Worm (Caenorhabditis elegans): ENCODE data around the gene sru-29.

The sru-29 gene

ce11 chrV:9855920-9856852 lies 44.9 kb downstream of the sru-29 start:
- TF ChIP-seq Y95B8A.8 (GFP tag; IDR thresholded peaks at IDR 0.05) (no peak), zfh-2 (GFP tag; conservative IDR thresholded peaks at IDR 0.05) (0 out of 2 replicates have a peak, but pooled peaks have one; percentile 16), hmg-1.2 (GFP tag; IDR thresholded peaks at IDR 0.05) (peak; percentile 76; the same call in 1 of the 2 replicates), hlh-12 (tag; optimal IDR thresholded peaks at IDR 0.05) (no peak), efl-1 (GFP tag; optimal IDR thresholded peaks at IDR 0.05) (peak; percentile 9), K11D2.4 (GFP tag; IDR thresholded peaks at IDR 0.05) (no peak), attf-5 (GFP tag; optimal IDR thresholded peaks at IDR 0.05) (peak; percentile 50), nhr-80 (tag; optimal IDR thresholded peaks at IDR 0.05) (peak; percentile 14), mcd-1 (GFP tag; IDR thresholded peaks at IDR 0.05) (peak; percentile 64), rcor-1 (GFP tag; IDR thresholded peaks at IDR 0.05) (no peak), B0336.3 (GFP tag; IDR thresholded peaks at IDR 0.05) (no peak)

- TF ChIP-seq hmg-1.2 (GFP tag; IDR thresholded peaks at IDR 0.05) (no peak), xnd-1 (tag; optimal IDR thresholded peaks at IDR 0.05) (no peak), egl-44 (GFP tag; IDR thresholded peaks at IDR 0.05) (no peak), repo-1 (tag; optimal IDR thresholded peaks at IDR 0.05) (no peak), cebp-1 (GFP tag; IDR thresholded peaks at IDR 0.05) (no peak), cebp-1 (tag; optimal IDR thresholded peaks at IDR 0.05) (no peak), lag-1 (GFP tag; IDR thresholded peaks at IDR 0.05) (no peak), F49E8.2 (tag; optimal IDR thresholded peaks at IDR 0.05; ENCODE audit: insufficient read depth) (no peak), ZK185.1 (tag; optimal IDR thresholded peaks at IDR 0.05; ENCODE audit: poor library complexity, severe bottlenecking) (no peak), F23B12.7 (tag; optimal IDR thresholded peaks at IDR 0.05; ENCODE audit: insufficient read depth) (no peak), T26A5.8 (tag; optimal IDR thresholded peaks at IDR 0.05) (no peak), zim-3 (tag; optimal IDR thresholded peaks at IDR 0.05) (no peak)
These were observed 45.7 kb downstream of the sru-29 start for ce11 chrV:9856978-9857377.

ce11 chrV:9859863-9860262 lies 48.6 kb downstream of the sru-29 start, which contains the start of gene lsy-12:
lsy-12 (minus strand) TSS chrV:9859963.
- no peak for TF ChIP-seq die-1 (tag; optimal IDR thresholded peaks at IDR 0.05)
- TF ChIP-seq F39B2.1 (GFP tag; IDR thresholded peaks at IDR 0.05): no peak
- TF ChIP-seq B0035.1 (tag; optimal IDR thresholded peaks at IDR 0.05): no peak
- TF ChIP-seq K12H6.12 (tag; optimal IDR thresholded peaks at IDR 0.05): no peak
- no peak for TF ChIP-seq egl-44 (GFP tag; IDR thresholded peaks at IDR 0.05)
- no peak for TF ChIP-seq snpc-1.3 (tag; optimal IDR thresholded peaks at IDR 0.05; ENCODE audit: insufficient read depth)
- no peak for TF ChIP-seq ceh-100 (GFP tag; IDR thresholded peaks at IDR 0.05)
- no peak for TF ChIP-seq mel-28 (tag; optimal IDR thresholded peaks at IDR 0.05; ENCODE audit: borderline replicate concordance)
- TF ChIP-seq D2030.7 (GFP tag; IDR thresholded peaks at IDR 0.05): no peak
- TF ChIP-seq nfyb-1 (GFP tag; IDR thresholded peaks at IDR 0.05): no peak
- no peak for TF ChIP-seq F37B4.10 (GFP tag; IDR thresholded peaks at IDR 0.05)
- TF ChIP-seq hmg-20 (GFP tag; IDR thresholded peaks at IDR 0.05): no peak
- no peak for TF ChIP-seq hlh-12 (tag; optimal IDR thresholded peaks at IDR 0.05)
- TF ChIP-seq attf-3 (GFP tag; conservative IDR thresholded peaks at IDR 0.05): no peak
- TF ChIP-seq madf-10 (tag; optimal IDR thresholded peaks at IDR 0.05): no peak
- TF ChIP-seq ceh-58 (GFP tag; IDR thresholded peaks at IDR 0.05): no peak
- no peak for TF ChIP-seq F33H1.4 (GFP tag; IDR thresholded peaks at IDR 0.05)
- no peak for TF ChIP-seq mes-4 (tag; optimal IDR thresholded peaks at IDR 0.05)

Data from whole organism, young adult.